Worm (Caenorhabditis elegans) whole organism, midembryonic: ENCODE data around the gene nish-1.

Source experiments
- T22C8.4 ChIP-seq: fragments of 200-800 bp; sonication (Bioruptor generic); IDR thresholded peaks from 2 replicates; pipeline ENCODE4 v1.3.6; 2022; ENCODE audit warnings: missing genetic modification characterization, missing compliant biosample characterization
- cog-1 ChIP-seq: sonication (generic microtip); optimal IDR thresholded peaks from 2 replicates; lab custom pipeline; 2016; ENCODE audit warnings: missing genetic modification characterization, missing compliant biosample characterization
- flt-1 ChIP-seq: fragments of 200-800 bp; sonication (Bioruptor generic); IDR thresholded peaks from 2 replicates; pipeline ENCODE4 v1.3.6; 2022; ENCODE audit warnings: missing genetic modification characterization, missing compliant biosample characterization
- tab-1 ChIP-seq: fragments of 200-800 bp; sonication (Bioruptor generic); IDR thresholded peaks from 2 replicates; pipeline ENCODE4 v1.3.6; 2022; ENCODE audit warnings: missing genetic modification characterization, missing compliant biosample characterization
- ztf-23 ChIP-seq: fragments of 200-800 bp; sonication (Bioruptor generic); IDR thresholded peaks from 2 replicates; pipeline ENCODE4 v1.3.6; 2022; ENCODE audit warnings: missing genetic modification reagents, missing genetic modification characterization, missing compliant biosample characterization

DNA sequence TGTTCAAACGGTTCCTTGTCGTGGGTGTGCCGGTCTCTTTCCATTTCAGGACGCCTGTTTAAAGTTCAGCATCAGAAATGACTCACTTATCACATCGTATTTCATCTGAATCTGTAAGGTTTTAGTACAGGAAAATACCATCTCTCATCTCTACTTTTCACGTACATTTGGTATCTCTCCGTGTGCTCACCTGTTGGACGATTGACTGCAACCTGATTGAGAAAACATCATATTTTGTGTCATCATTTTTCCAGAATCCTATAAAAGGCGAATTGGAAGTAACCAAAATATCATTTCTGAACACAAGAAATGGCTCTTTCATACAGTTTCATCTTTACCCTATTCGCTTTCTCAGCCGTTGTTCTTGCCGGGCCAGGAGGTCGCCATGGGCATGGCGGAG, 36.0 kb downstream of the nish-1 start, which contains the start of gene srlf-30:
- no peak for TF ChIP-seq cog-1
- no peak for TF ChIP-seq tab-1 (GFP tag; lab: Robert Waterston, UW)
- TF ChIP-seq T22C8.4, result no peak
- TF ChIP-seq ztf-23 (GFP tag; lab: Robert Waterston, UW), result no peak
- TF ChIP-seq flt-1 (GFP tag; lab: Robert Waterston, UW), result no peak
